Worm (Caenorhabditis elegans): ENCODE data around the gene nhr-153.

The nhr-153 gene

DNA sequence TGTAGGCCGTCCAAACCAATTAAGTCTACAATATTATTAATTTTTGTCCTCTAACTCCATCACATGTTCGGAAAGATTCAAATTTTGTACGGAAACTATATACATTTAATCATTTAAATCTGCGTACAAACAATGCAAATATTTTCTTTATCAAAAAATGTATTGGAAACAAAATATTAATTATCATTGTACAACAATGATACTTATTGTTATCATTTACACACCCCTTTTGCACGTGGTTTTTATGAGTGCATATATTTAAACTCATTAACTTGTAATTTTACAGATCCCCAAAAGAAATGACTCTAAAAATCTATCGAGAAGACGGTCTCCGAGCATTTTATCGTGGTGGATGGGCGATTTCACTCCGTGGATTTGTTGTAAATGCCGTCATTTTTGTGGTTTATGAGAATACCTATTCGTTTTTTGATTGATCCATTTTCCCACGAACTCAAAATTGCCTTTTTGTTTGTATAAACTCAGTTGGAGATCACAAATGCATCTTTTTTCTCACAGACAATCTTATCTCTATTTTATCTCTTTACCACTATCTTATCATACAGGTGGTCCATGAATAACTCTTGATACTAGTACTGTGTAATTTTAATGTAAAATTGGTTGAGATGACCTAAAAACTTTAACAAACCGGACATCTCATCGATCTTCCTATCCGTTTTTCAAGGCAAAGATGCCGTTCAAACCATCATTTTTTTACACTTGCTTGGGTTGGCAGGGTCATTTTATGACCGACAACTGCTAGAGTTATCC, 18.0 kb upstream of the nhr-153 start:
- TF ChIP-seq fkh-10 (GFP tag; optimal IDR thresholded peaks at IDR 0.05) (no peak), mml-1 (tag; optimal IDR thresholded peaks at IDR 0.05) (no peak), unc-39 (tag; optimal IDR thresholded peaks at IDR 0.05) (no peak), nhr-12 (tag; optimal IDR thresholded peaks at IDR 0.05) (no peak), skn-1 (tag; optimal IDR thresholded peaks at IDR 0.05) (no peak), ceh-9 (tag; optimal IDR thresholded peaks at IDR 0.05) (no peak), pqm-1 (tag; optimal IDR thresholded peaks at IDR 0.05) (peak; percentile 48), egl-27 (tag; optimal IDR thresholded peaks at IDR 0.05) (no peak), nhr-67 (tag; optimal IDR thresholded peaks at IDR 0.05) (no peak), ceh-28 (tag; optimal IDR thresholded peaks at IDR 0.05) (peak; percentile 11), ceh-16 (tag; optimal IDR thresholded peaks at IDR 0.05) (no peak), daf-12 (tag; optimal IDR thresholded peaks at IDR 0.05) (no peak), zag-1 (tag; optimal IDR thresholded peaks at IDR 0.05) (no peak), fkh-2 (tag; optimal IDR thresholded peaks at IDR 0.05) (no peak), eor-1 (tag; optimal IDR thresholded peaks at IDR 0.05) (no peak), pha-4 (tag; optimal IDR thresholded peaks at IDR 0.05) (peak; percentile 43), elt-2 (tag; optimal IDR thresholded peaks at IDR 0.05) (peak; percentile 57), nhr-25 (tag; optimal IDR thresholded peaks at IDR 0.05) (no peak), lin-39 (tag; optimal IDR thresholded peaks at IDR 0.05) (no peak), ceh-82 (tag; optimal IDR thresholded peaks at IDR 0.05) (no peak), jun-1 (tag; optimal IDR thresholded peaks at IDR 0.05) (no peak), hmg-11 (tag; optimal IDR thresholded peaks at IDR 0.05) (no peak), nhr-76 (tag; optimal IDR thresholded peaks at IDR 0.05) (no peak), R02D3.7 (tag; optimal IDR thresholded peaks at IDR 0.05) (peak; percentile 25), lsy-12 (tag; optimal IDR thresholded peaks at IDR 0.05) (no peak), nhr-28 (tag; optimal IDR thresholded peaks at IDR 0.05) (no peak), aly-2 (tag; optimal IDR thresholded peaks at IDR 0.05) (no peak), lin-15B (tag; optimal IDR thresholded peaks at IDR 0.05) (no peak), ZK546.5 (tag; optimal IDR thresholded peaks at IDR 0.05) (no peak), sea-2 (GFP tag; optimal IDR thresholded peaks at IDR 0.05) (no peak), tbx-2 (tag; optimal IDR thresholded peaks at IDR 0.05) (no peak), elt-3 (tag; optimal IDR thresholded peaks at IDR 0.05) (peak; percentile 54 to 91 (median 58))

DNA sequence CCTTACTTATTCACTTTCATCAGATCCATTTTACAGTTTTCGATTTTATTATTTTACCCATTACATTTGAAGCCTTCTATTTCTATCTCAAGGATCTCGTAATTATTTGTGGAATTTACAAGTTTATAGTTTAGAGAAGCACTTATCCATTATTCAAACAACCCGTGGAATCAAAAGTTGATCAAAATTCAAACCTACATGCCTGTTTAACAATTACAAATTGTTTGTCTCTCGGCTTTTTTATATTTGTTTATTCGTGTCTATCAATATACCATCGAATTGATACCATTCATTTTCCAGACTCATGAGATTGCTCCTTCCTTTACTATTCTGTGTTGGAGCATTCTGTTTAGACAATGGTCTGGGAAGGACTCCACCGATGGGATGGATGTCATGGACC, 17.1 kb upstream of the nhr-153 start, which contains the start of gene gana-1:
gana-1 (plus strand) TSS at position 301 of the 400 bp plus-strand sequence.
- TF ChIP-seq ztf-4 (tag; optimal IDR thresholded peaks at IDR 0.05) (no peak), mdl-1 (tag; optimal IDR thresholded peaks at IDR 0.05) (no peak), jun-1 (tag; optimal IDR thresholded peaks at IDR 0.05) (no peak), ceh-16 (tag; optimal IDR thresholded peaks at IDR 0.05) (no peak), fkh-10 (GFP tag; optimal IDR thresholded peaks at IDR 0.05) (no peak), lsy-12 (tag; optimal IDR thresholded peaks at IDR 0.05) (no peak), ceh-28 (tag; optimal IDR thresholded peaks at IDR 0.05) (no peak), nhr-25 (tag; optimal IDR thresholded peaks at IDR 0.05) (no peak), nhr-43 (tag; optimal IDR thresholded peaks at IDR 0.05; ENCODE audit: poor library complexity, severe bottlenecking) (no peak), nhr-12 (tag; optimal IDR thresholded peaks at IDR 0.05) (no peak), nhr-11 (tag; optimal IDR thresholded peaks at IDR 0.05) (no peak), pha-4 (tag; optimal IDR thresholded peaks at IDR 0.05) (no peak)

ce11 chrV:12088773-12089172, 15.2 kb upstream of the nhr-153 start, which contains the start of gene R07B7.12:
R07B7.12 (plus strand) TSS chrV:12089073.
- TF ChIP-seq elt-3 (tag; optimal IDR thresholded peaks at IDR 0.05): no peak
- no peak for TF ChIP-seq sea-2 (GFP tag; optimal IDR thresholded peaks at IDR 0.05)
- no peak for TF ChIP-seq fos-1 (tag; optimal IDR thresholded peaks at IDR 0.05)
- TF ChIP-seq skn-1 (tag; optimal IDR thresholded peaks at IDR 0.05): no peak
- TF ChIP-seq egl-27 (tag; optimal IDR thresholded peaks at IDR 0.05): no peak
- TF ChIP-seq nhr-76 (tag; optimal IDR thresholded peaks at IDR 0.05): no peak
- TF ChIP-seq mml-1 (tag; optimal IDR thresholded peaks at IDR 0.05): no peak
- no peak for TF ChIP-seq eor-1 (tag; optimal IDR thresholded peaks at IDR 0.05)
- no peak for TF ChIP-seq fkh-10 (GFP tag; optimal IDR thresholded peaks at IDR 0.05)
- no peak for TF ChIP-seq elt-2 (tag; optimal IDR thresholded peaks at IDR 0.05)
- no peak for TF ChIP-seq hmg-11 (tag; optimal IDR thresholded peaks at IDR 0.05)
- no peak for TF ChIP-seq tbx-2 (tag; optimal IDR thresholded peaks at IDR 0.05)
